Worm (Caenorhabditis elegans): ENCODE results near the gene F55D1.1.

The F55D1.1 gene

ce11 chrX:5467820-5468270, 21.8 kb upstream of the F55D1.1 start, which contains the start of gene dpyd-1:
dpyd-1 (plus strand) TSS chrX:5467870.
- TF ChIP-seq T23F11.4 (GFP tag; optimal IDR thresholded peaks at IDR 0.05): no peak
- no peak for TF ChIP-seq gmeb-2 (tag; optimal IDR thresholded peaks at IDR 0.05)
- no peak for TF ChIP-seq odd-2 (tag; optimal IDR thresholded peaks at IDR 0.05)
- no peak for TF ChIP-seq che-1 (tag; optimal IDR thresholded peaks at IDR 0.05)
- TF ChIP-seq lim-6 (tag; optimal IDR thresholded peaks at IDR 0.05): no peak
- no peak for TF ChIP-seq fkh-10 (GFP tag; optimal IDR thresholded peaks at IDR 0.05)
- TF ChIP-seq ceh-24 (tag; optimal IDR thresholded peaks at IDR 0.05): no peak
- TF ChIP-seq elt-2 (tag; optimal IDR thresholded peaks at IDR 0.05): peak; percentile 81

ce11 chrX:5470111-5470745, 19.4 kb upstream of the F55D1.1 start:
- no peak for TF ChIP-seq mec-3 (tag; optimal IDR thresholded peaks at IDR 0.05; ENCODE audit: borderline replicate concordance)
- TF ChIP-seq eyg-1 (tag; optimal IDR thresholded peaks at IDR 0.05): no peak
- no peak for TF ChIP-seq tbx-2 (tag; optimal IDR thresholded peaks at IDR 0.05)
- no peak for TF ChIP-seq pha-4 (tag; optimal IDR thresholded peaks at IDR 0.05)
- no peak for TF ChIP-seq ceh-19 (GFP tag; optimal IDR thresholded peaks at IDR 0.05)
- TF ChIP-seq syd-9 (tag; optimal IDR thresholded peaks at IDR 0.05): no peak
- TF ChIP-seq ceh-34 (tag; optimal IDR thresholded peaks at IDR 0.05): no peak
- no peak for TF ChIP-seq elt-4 (tag; optimal IDR thresholded peaks at IDR 0.05)
- TF ChIP-seq ref-2 (tag; optimal IDR thresholded peaks at IDR 0.05): no peak
- no peak for TF ChIP-seq ceh-22 (tag; optimal IDR thresholded peaks at IDR 0.05)
- TF ChIP-seq nfya-1 (tag; optimal IDR thresholded peaks at IDR 0.05): no peak
- no peak for TF ChIP-seq fkh-6 (tag; optimal IDR thresholded peaks at IDR 0.05)
- TF ChIP-seq ceh-24 (tag; optimal IDR thresholded peaks at IDR 0.05): no peak
- no peak for TF ChIP-seq zip-5 (tag; optimal IDR thresholded peaks at IDR 0.05)
- TF ChIP-seq lim-6 (tag; optimal IDR thresholded peaks at IDR 0.05): no peak
- no peak for TF ChIP-seq ceh-9 (tag; optimal IDR thresholded peaks at IDR 0.05)
- TF ChIP-seq unc-55 (GFP tag; optimal IDR thresholded peaks at IDR 0.05): no peak
- TF ChIP-seq hlh-6 (tag; optimal IDR thresholded peaks at IDR 0.05): no peak
- no peak for TF ChIP-seq pha-2 (tag; optimal IDR thresholded peaks at IDR 0.05)

- TF ChIP-seq ceh-18 (tag; optimal IDR thresholded peaks at IDR 0.05): peak; percentile 70
- TF ChIP-seq ets-4 (tag; optimal IDR thresholded peaks at IDR 0.05): no peak
- no peak for TF ChIP-seq dmd-4 (tag; optimal IDR thresholded peaks at IDR 0.05; ENCODE audit: borderline replicate concordance)
- no peak for TF ChIP-seq fax-1 (tag; optimal IDR thresholded peaks at IDR 0.05)
- TF ChIP-seq hlh-30 (tag; optimal IDR thresholded peaks at IDR 0.05; ENCODE audit: insufficient read depth): peak; percentile 90
- peak; percentile 26 for TF ChIP-seq rnt-1 (tag; optimal IDR thresholded peaks at IDR 0.05)
- TF ChIP-seq npax-4 (tag; optimal IDR thresholded peaks at IDR 0.05): no peak
- TF ChIP-seq lin-11 (tag; optimal IDR thresholded peaks at IDR 0.05): no peak
- peak; percentile 62 for TF ChIP-seq ceh-34 (tag; optimal IDR thresholded peaks at IDR 0.05)
- TF ChIP-seq ttx-3 (tag; optimal IDR thresholded peaks at IDR 0.05): no peak
- TF ChIP-seq ceh-2 (tag; optimal IDR thresholded peaks at IDR 0.05): peak; percentile 62
- peak; percentile 78 for TF ChIP-seq pax-1 (tag; optimal IDR thresholded peaks at IDR 0.05)
- peak; percentile 25 for TF ChIP-seq pros-1 (tag; optimal IDR thresholded peaks at IDR 0.05)
- no peak for TF ChIP-seq pha-4 (tag; optimal IDR thresholded peaks at IDR 0.05)
- peak; percentile 60 for TF ChIP-seq unc-55 (GFP tag; optimal IDR thresholded peaks at IDR 0.05)
- TF ChIP-seq elt-2 (tag; optimal IDR thresholded peaks at IDR 0.05): peak; percentile 63
- TF ChIP-seq ztf-16 (tag; optimal IDR thresholded peaks at IDR 0.05): peak; percentile 11
- no peak for TF ChIP-seq mec-3 (tag; optimal IDR thresholded peaks at IDR 0.05; ENCODE audit: borderline replicate concordance)
- peak; percentile 55 for TF ChIP-seq F13H6.1 (tag; optimal IDR thresholded peaks at IDR 0.05)
- TF ChIP-seq ceh-19 (GFP tag; optimal IDR thresholded peaks at IDR 0.05): peak; percentile 61
- no peak for TF ChIP-seq ceh-14 (tag; optimal IDR thresholded peaks at IDR 0.05)
- TF ChIP-seq ceh-6 (GFP tag; optimal IDR thresholded peaks at IDR 0.05): peak; percentile 37
- TF ChIP-seq nfya-1 (tag; optimal IDR thresholded peaks at IDR 0.05): peak; percentile 73
- peak; percentile 74 for TF ChIP-seq ref-2 (tag; optimal IDR thresholded peaks at IDR 0.05)
- TF ChIP-seq ceh-22 (tag; optimal IDR thresholded peaks at IDR 0.05): peak; percentile 91
- TF ChIP-seq lim-6 (tag; optimal IDR thresholded peaks at IDR 0.05): no peak
- TF ChIP-seq tbx-2 (tag; optimal IDR thresholded peaks at IDR 0.05): peak; percentile 82
- peak; percentile 76 for TF ChIP-seq ceh-31 (tag; optimal IDR thresholded peaks at IDR 0.05)
- no peak for TF ChIP-seq unc-3 (GFP tag; conservative IDR thresholded peaks at IDR 0.05)
- TF ChIP-seq unc-3 (tag; optimal IDR thresholded peaks at IDR 0.05): no peak
- no peak for TF ChIP-seq K02D7.2 (tag; optimal IDR thresholded peaks at IDR 0.05)
- peak; percentile 50 for TF ChIP-seq dve-1 (tag; optimal IDR thresholded peaks at IDR 0.05)
- no peak for TF ChIP-seq sox-4 (tag; optimal IDR thresholded peaks at IDR 0.05)
- TF ChIP-seq zip-5 (tag; optimal IDR thresholded peaks at IDR 0.05): no peak
Measured at ce11 chrX:5475164-5475576, 14.5 kb upstream of the F55D1.1 start.
